Fruit fly (Drosophila melanogaster): Measurements from ENCODE around the gene SkpE.

- TF ChIP-seq psq (optimal IDR thresholded peaks at IDR 0.05) (no peak), ttk (optimal IDR thresholded peaks at IDR 0.05) (no peak)
These were observed 28.1 kb upstream of the SkpE start, which contains the start of the genes pico and Nup205 for dm6 chrX:19851989-19852307.

Measured in Kc167 (cell line).